Fruit fly (Drosophila melanogaster): ENCODE data around the gene slow.
A peak's percentile ranks its signal among the peaks of the same experiment; 100 is the strongest.

The slow gene

DNA sequence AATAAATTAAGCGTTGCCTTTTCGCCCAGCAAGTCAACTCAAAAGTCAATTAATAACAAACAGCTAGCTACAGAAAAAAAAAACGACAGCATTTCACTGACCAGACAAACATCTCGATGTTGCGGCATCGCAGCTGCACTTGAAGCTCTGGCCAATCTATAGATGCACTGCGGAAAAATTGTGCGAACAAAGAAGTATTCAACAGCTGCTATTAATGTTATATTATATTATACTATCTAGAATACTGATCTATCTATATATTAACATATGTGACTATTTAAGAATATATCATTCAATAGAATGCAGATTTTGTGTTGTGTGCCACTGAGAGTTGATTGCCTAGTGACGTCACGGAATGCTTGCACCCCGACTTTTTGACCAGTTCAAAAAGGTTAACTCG is 36.2 kb upstream of the slow start:
- TF ChIP-seq CG12605 (GFP tag; IDR thresholded peaks at IDR 0.05) (0 out of 2 replicates have a peak, but pooled peaks have one; percentile 10), CG14655 (GFP tag; optimal IDR thresholded peaks at IDR 0.05) (peak; percentile 61), CG8159 (tag; optimal IDR thresholded peaks at IDR 0.05) (peak; percentile 42), D1 (tag; optimal IDR thresholded peaks at IDR 0.05) (no peak), Ets98B (GFP tag; IDR thresholded peaks at IDR 0.05) (peak; percentile 62), CG13204 (GFP tag; optimal IDR thresholded peaks at IDR 0.05) (no peak), Pif1A (GFP tag; optimal IDR thresholded peaks at IDR 0.05) (peak; percentile 13), CG15710 (tag; optimal IDR thresholded peaks at IDR 0.05) (peak; percentile 5), CG32121 (GFP tag; IDR thresholded peaks at IDR 0.05) (peak; percentile 52), CG8301 (tag; optimal IDR thresholded peaks at IDR 0.05) (peak; percentile 49), gl (tag; optimal IDR thresholded peaks at IDR 0.05) (no peak), CG4496 (GFP tag; IDR thresholded peaks at IDR 0.05) (peak; percentile 44; the same call in 1 of the 3 replicates), fd96Ca (GFP tag; IDR thresholded peaks at IDR 0.05) (peak; percentile 64), CG34367 (tag; optimal IDR thresholded peaks at IDR 0.05) (no peak), CG17806 (tag; optimal IDR thresholded peaks at IDR 0.05) (peak; percentile 56), CG9948 (tag; optimal IDR thresholded peaks at IDR 0.05) (peak; percentile 42), Snoo (tag; optimal IDR thresholded peaks at IDR 0.05) (no peak)

DNA sequence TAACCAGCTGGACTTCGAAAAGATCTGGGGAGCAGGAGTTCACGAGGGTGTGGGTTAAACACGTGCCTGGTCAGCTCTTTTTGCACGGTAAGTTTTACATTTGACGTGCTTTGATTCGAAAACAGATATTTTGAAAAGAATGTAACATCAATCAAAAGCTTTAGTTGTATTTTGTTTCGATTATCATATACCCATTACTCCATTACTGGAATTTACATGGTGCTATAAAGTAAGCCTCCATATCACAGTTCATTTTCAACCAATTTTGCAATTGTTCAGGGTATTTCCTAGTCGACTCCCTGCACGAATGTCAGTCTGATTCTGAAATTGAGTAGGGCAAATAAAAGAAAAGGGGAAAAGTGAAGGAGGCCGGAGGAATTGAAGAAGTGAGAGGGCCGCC is 35.4 kb upstream of the slow start:
- no peak for TF ChIP-seq Pif1B (GFP tag; optimal IDR thresholded peaks at IDR 0.05)
- TF ChIP-seq CG15710 (tag; optimal IDR thresholded peaks at IDR 0.05) = no peak
- no peak for TF ChIP-seq CG14655 (GFP tag; optimal IDR thresholded peaks at IDR 0.05)
- no peak for TF ChIP-seq gl (tag; optimal IDR thresholded peaks at IDR 0.05)
- no peak for TF ChIP-seq CG10348 (GFP tag; IDR thresholded peaks at IDR 0.05)
- TF ChIP-seq CG4496 (GFP tag; IDR thresholded peaks at IDR 0.05) = no peak
- no peak for TF ChIP-seq CG9948 (tag; optimal IDR thresholded peaks at IDR 0.05)
- no peak for TF ChIP-seq CG32121 (GFP tag; IDR thresholded peaks at IDR 0.05)
- no peak for TF ChIP-seq rn (GFP tag; IDR thresholded peaks at IDR 0.05)
- no peak for TF ChIP-seq fd96Ca (GFP tag; IDR thresholded peaks at IDR 0.05)
- no peak for TF ChIP-seq CG12605 (GFP tag; IDR thresholded peaks at IDR 0.05)
- no peak for TF ChIP-seq CG17806 (tag; optimal IDR thresholded peaks at IDR 0.05)
- TF ChIP-seq CG34367 (tag; optimal IDR thresholded peaks at IDR 0.05) = no peak
- no peak for TF ChIP-seq Pif1A (GFP tag; optimal IDR thresholded peaks at IDR 0.05)

DNA sequence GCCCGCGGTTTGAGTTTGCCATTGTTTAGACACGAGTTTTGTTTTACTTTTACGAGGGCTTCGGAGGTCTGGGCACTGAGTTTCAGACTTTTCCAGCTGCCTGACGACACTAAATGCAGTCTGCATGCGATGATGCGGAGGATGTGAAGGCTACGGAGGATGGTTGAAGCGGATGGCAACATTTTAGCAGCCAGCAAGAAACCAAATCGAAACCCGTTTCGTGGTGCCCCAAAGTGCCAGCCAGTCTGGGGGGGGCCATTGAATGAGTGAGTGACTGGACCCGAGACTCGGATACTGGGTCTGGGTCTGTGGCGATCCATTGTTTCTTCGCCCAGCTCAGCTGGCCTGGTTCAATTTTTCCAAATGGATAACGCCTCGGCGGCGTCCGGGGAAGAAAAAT is 34.9 kb upstream of the slow start:
- TF ChIP-seq EcR (GFP tag; optimal IDR thresholded peaks at IDR 0.05) (peak; percentile 3), CG8159 (tag; optimal IDR thresholded peaks at IDR 0.05) (no peak)

DNA sequence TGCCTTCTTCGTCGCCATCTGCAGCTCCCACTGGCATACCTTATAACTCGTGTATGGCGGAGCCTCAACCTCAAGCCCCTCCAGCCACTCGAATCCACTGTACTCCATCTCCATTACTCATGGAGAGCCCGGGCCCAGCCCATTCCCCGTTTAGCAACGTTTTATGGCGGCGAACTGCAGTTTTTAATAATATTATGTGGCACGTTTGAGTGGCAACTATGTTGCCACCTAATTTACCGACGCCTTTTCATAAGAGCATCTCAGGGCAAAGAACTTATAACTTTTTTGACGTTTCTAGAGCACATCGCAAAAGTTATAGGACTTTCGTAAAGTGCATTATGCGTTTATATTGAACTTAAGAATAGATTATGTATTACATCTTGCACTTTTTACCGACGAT is 32.2 kb upstream of the slow start:
- TF ChIP-seq CG34367 (tag; optimal IDR thresholded peaks at IDR 0.05) (no peak), CG13204 (GFP tag; optimal IDR thresholded peaks at IDR 0.05) (peak; percentile 46), EcR (GFP tag; optimal IDR thresholded peaks at IDR 0.05) (peak; percentile 14), rn (GFP tag; IDR thresholded peaks at IDR 0.05) (no peak), Snoo (tag; optimal IDR thresholded peaks at IDR 0.05) (no peak), CG15710 (tag; optimal IDR thresholded peaks at IDR 0.05) (no peak)

DNA sequence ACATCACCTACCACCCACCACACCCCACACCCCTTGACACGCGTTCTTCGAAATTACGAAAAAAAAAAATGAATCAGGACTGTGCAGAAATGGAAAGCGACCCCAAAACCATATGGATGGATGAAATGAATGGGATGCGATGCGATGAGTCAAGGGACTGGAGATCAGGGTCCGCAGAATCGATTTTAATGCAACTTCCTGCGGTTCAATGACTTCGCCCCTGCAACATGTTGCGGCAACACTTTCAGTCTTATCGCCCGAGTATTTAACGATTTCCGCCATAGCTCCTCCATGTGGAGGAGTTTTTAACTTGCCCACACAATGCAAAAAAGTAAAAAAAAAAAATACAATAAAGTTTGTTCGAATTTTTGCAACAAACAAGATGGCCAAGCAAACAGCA is 31.6 kb upstream of the slow start:
- peak; percentile 36 for TF ChIP-seq EcR (GFP tag; optimal IDR thresholded peaks at IDR 0.05)
- TF ChIP-seq CG4496 (GFP tag; IDR thresholded peaks at IDR 0.05) = no peak

DNA sequence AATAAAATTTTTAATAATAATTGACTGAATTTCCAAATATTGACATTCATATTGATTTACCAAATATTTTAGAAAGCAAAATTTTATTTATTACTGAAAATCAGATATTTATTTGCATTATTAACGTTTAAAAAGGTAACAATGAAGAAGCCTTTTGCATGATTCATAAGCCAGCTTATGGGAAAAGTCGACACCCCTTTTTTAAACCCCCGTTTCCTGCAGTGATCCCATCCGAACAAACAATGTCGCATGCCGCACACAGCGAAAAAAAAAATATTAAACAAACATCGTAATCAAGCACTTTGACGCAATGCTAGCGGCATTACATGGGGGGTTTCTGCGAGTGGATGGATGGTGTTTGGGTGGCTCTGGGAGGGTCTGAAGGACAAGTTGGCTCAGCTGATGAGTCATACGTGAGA is 30.6 kb upstream of the slow start:
- TF ChIP-seq CG34367 (tag; optimal IDR thresholded peaks at IDR 0.05) = no peak
- peak; percentile 21 for TF ChIP-seq CG17806 (tag; optimal IDR thresholded peaks at IDR 0.05)
- no peak for TF ChIP-seq gl (tag; optimal IDR thresholded peaks at IDR 0.05)
- TF ChIP-seq CG13204 (GFP tag; optimal IDR thresholded peaks at IDR 0.05) = no peak
- peak; percentile 34 for TF ChIP-seq Pif1A (GFP tag; optimal IDR thresholded peaks at IDR 0.05)
- no peak for TF ChIP-seq Pif1B (GFP tag; optimal IDR thresholded peaks at IDR 0.05)
- TF ChIP-seq CG8301 (tag; optimal IDR thresholded peaks at IDR 0.05) = no peak
- no peak for TF ChIP-seq CG12605 (GFP tag; IDR thresholded peaks at IDR 0.05)
- TF ChIP-seq CG4496 (GFP tag; IDR thresholded peaks at IDR 0.05) = peak; percentile 52; the same call in 1 of the 3 replicates
- TF ChIP-seq CG10348 (GFP tag; IDR thresholded peaks at IDR 0.05) = no peak
- TF ChIP-seq Ets98B (GFP tag; IDR thresholded peaks at IDR 0.05) = 0 out of 2 replicates have a peak, but pooled peaks have one; percentile 10
- no peak for TF ChIP-seq Snoo (tag; optimal IDR thresholded peaks at IDR 0.05)
- TF ChIP-seq CG14655 (GFP tag; optimal IDR thresholded peaks at IDR 0.05) = peak; percentile 40
- peak; percentile 54 for TF ChIP-seq CG8159 (tag; optimal IDR thresholded peaks at IDR 0.05)
- TF ChIP-seq CG9948 (tag; optimal IDR thresholded peaks at IDR 0.05) = peak; percentile 38
- no peak for TF ChIP-seq CG15710 (tag; optimal IDR thresholded peaks at IDR 0.05)
- TF ChIP-seq rn (GFP tag; IDR thresholded peaks at IDR 0.05) = no peak
- 0 out of 3 replicates have a peak, but pooled peaks have one; percentile 41 for TF ChIP-seq fd96Ca (GFP tag; IDR thresholded peaks at IDR 0.05)
- no peak for TF ChIP-seq D1 (tag; optimal IDR thresholded peaks at IDR 0.05)
- TF ChIP-seq CG32121 (GFP tag; IDR thresholded peaks at IDR 0.05) = no peak
- no peak for TF ChIP-seq EcR (GFP tag; optimal IDR thresholded peaks at IDR 0.05)

Data from whole organism, pupa.